Worm (Caenorhabditis elegans) whole organism, L4/young adult: Measurements from ENCODE around the gene B0228.9.

ENCODE experiments used
- dao-5 ChIP-seq: sonication (generic microtip); optimal IDR thresholded peaks from 2 replicates; lab custom pipeline; 2016; ENCODE audit warnings: missing genotype, missing genetic modification characterization, moderate library complexity, missing compliant biosample characterization
- him-1 ChIP-seq: sonication (generic microtip); optimal IDR thresholded peaks from 2 replicates; lab custom pipeline; 2016; ENCODE audit warnings: missing genotype, missing genetic modification reagents, missing genetic modification characterization, missing compliant biosample characterization

ce11 chrII:7761440-7761839, 2.0 kb downstream of the B0228.9 start, which contains the start of gene B0228.8:
- TF ChIP-seq him-1 (no peak), dao-5 (tag; lab: Kevin White, UChicago) (no peak)
